Fruit fly (Drosophila melanogaster) whole organism, embryonic: Measurements from ENCODE around the gene CG42263.

ENCODE experiments used
- Adf1 ChIP-seq: fragments of 200-800 bp; sonication (Bioruptor generic); IDR thresholded peaks from 2 replicates; pipeline ENCODE4 v1.3.6; 2022; ENCODE audit warnings: missing biosample characterization, missing genetic modification characterization
- Antp ChIP-seq: fragments of 200-800 bp; sonication (Bioruptor generic); optimal IDR thresholded peaks from 3 replicates; lab custom pipeline; 2016; ENCODE audit warnings: missing biosample characterization, missing genetic modification characterization
- CG10366 ChIP-seq: fragments of 200-800 bp; sonication (Bioruptor generic); IDR thresholded peaks from 2 replicates; pipeline ENCODE4 v1.3.6; 2022; ENCODE audit warnings: missing biosample characterization, missing genetic modification characterization
- CG10462 ChIP-seq: fragments of 200-800 bp; sonication (Bioruptor generic); optimal IDR thresholded peaks from 2 replicates; lab custom pipeline; 2016; ENCODE audit warnings: missing biosample characterization, missing genetic modification characterization
- CG12942 ChIP-seq: fragments of 200-800 bp; sonication (Bioruptor generic); optimal IDR thresholded peaks from 3 replicates; lab custom pipeline; 2016; ENCODE audit warnings: missing biosample characterization, missing genetic modification characterization
- CG13296 ChIP-seq: fragments of 200-800 bp; sonication (Bioruptor generic); optimal IDR thresholded peaks from 3 replicates; lab custom pipeline; 2018; ENCODE audit warnings: missing biosample characterization, mild to moderate bottlenecking, missing genetic modification characterization
- CG14710 ChIP-seq: fragments of 200-800 bp; sonication (Bioruptor generic); optimal IDR thresholded peaks from 3 replicates; lab custom pipeline; 2019; ENCODE audit warnings: missing biosample characterization, mild to moderate bottlenecking, missing genetic modification characterization, moderate library complexity
- CG17612 ChIP-seq: fragments of 200-800 bp; sonication (Bioruptor generic); IDR thresholded peaks from 2 replicates; pipeline ENCODE4 v1.3.6; 2022; ENCODE audit warnings: missing biosample characterization, missing genetic modification characterization
- CG18476 ChIP-seq: fragments of 200-800 bp; sonication (Bioruptor generic); optimal IDR thresholded peaks from 2 replicates; lab custom pipeline; 2016; ENCODE audit warnings: missing biosample characterization, mild to moderate bottlenecking, missing genetic modification characterization
- CG18599 ChIP-seq: fragments of 200-800 bp; sonication (Bioruptor generic); optimal IDR thresholded peaks from 3 replicates; lab custom pipeline; 2017; ENCODE audit warnings: missing biosample characterization, missing genetic modification characterization, mild to moderate bottlenecking, moderate library complexity, missing genetic modification reagents
- CG2889 ChIP-seq: fragments of 200-800 bp; sonication (Bioruptor generic); IDR thresholded peaks from 3 replicates; pipeline ENCODE4 v1.3.6; 2022; ENCODE audit warnings: missing biosample characterization, missing genetic modification characterization
- CG30431 ChIP-seq: fragments of 200-800 bp; sonication (Bioruptor generic); optimal IDR thresholded peaks from 2 replicates; lab custom pipeline; 2017; ENCODE audit warnings: missing biosample characterization, missing genetic modification characterization
- CG3281 ChIP-seq: fragments of 200-800 bp; sonication (Bioruptor generic); optimal IDR thresholded peaks from 3 replicates; lab custom pipeline; 2017; ENCODE audit warnings: missing biosample characterization, mild to moderate bottlenecking, missing genetic modification characterization
- CG4282 ChIP-seq: fragments of 200-800 bp; sonication (Bioruptor generic); optimal IDR thresholded peaks from 2 replicates; lab custom pipeline; 2016; ENCODE audit warnings: missing biosample characterization, missing genetic modification characterization
- CG9215 ChIP-seq: fragments of 200-800 bp; sonication (Bioruptor generic); IDR thresholded peaks from 2 replicates; pipeline ENCODE4 v1.3.6; 2022; ENCODE audit warnings: missing biosample characterization, missing genetic modification characterization
- Camta ChIP-seq: fragments of 200-800 bp; sonication (Bioruptor generic); optimal IDR thresholded peaks from 2 replicates; lab custom pipeline; 2016; ENCODE audit warnings: missing biosample characterization, missing genetic modification characterization
- Dfd ChIP-seq, 2 experiments: fragments of >200 bp; optimal IDR thresholded peaks; 2 replicates each; lab custom pipeline; 2017; ENCODE audit warnings: missing biosample characterization in 2 of 2, missing genetic modification characterization in 2 of 2
- Dip2 ChIP-seq: fragments of 200-800 bp; sonication (Bioruptor generic); IDR thresholded peaks from 2 replicates; pipeline ENCODE4 v1.3.6; 2022; ENCODE audit warnings: missing biosample characterization, missing genetic modification characterization
- E2f2 ChIP-seq: fragments of 200-800 bp; sonication (Bioruptor generic); IDR thresholded peaks from 2 replicates; pipeline ENCODE4 v1.3.6; 2022; ENCODE audit warnings: missing biosample characterization, missing genetic modification characterization
- HLH54F ChIP-seq: fragments of 200-800 bp; sonication (Bioruptor generic); optimal IDR thresholded peaks from 3 replicates; lab custom pipeline; 2016; ENCODE audit warnings: missing biosample characterization, missing genetic modification characterization
- HmgZ ChIP-seq: fragments of 200-800 bp; sonication (Bioruptor generic); optimal IDR thresholded peaks from 2 replicates; lab custom pipeline; 2018; ENCODE audit warnings: missing biosample characterization, mild to moderate bottlenecking, missing genetic modification characterization
- Hmr ChIP-seq: fragments of 200-800 bp; sonication (Bioruptor generic); optimal IDR thresholded peaks from 3 replicates; lab custom pipeline; 2017; ENCODE audit warnings: mild to moderate bottlenecking, missing biosample characterization, missing genetic modification reagents, missing genetic modification characterization
- MBD-R2 ChIP-seq: fragments of 200-800 bp; sonication (Bioruptor generic); IDR thresholded peaks from 2 replicates; pipeline ENCODE4 v1.3.6; 2022; ENCODE audit warnings: missing biosample characterization, missing genetic modification characterization
- Med ChIP-seq: fragments of 200-800 bp; sonication (Bioruptor generic); peaks from one replicate; lab custom pipeline; 2016; ENCODE audit warnings: missing biosample characterization, missing genetic modification characterization, mild to moderate bottlenecking, inconsistent platforms, moderate library complexity
- Myb ChIP-seq: fragments of 200-800 bp; sonication (Bioruptor generic); optimal IDR thresholded peaks from 2 replicates; lab custom pipeline; 2016; ENCODE audit warnings: missing biosample characterization, missing genetic modification characterization
- NFAT ChIP-seq: fragments of 200-800 bp; sonication (Bioruptor generic); IDR thresholded peaks from 2 replicates; pipeline ENCODE4 v1.3.6; 2022; ENCODE audit warnings: missing biosample characterization, missing genetic modification characterization
- Oaz ChIP-seq: fragments of 200-800 bp; sonication (Bioruptor generic); IDR thresholded peaks from 2 replicates; pipeline ENCODE4 v1.3.6; 2022; ENCODE audit warnings: missing biosample characterization, missing genetic modification characterization
- Sox102F ChIP-seq: fragments of 200-800 bp; sonication (Bioruptor generic); optimal IDR thresholded peaks from 2 replicates; lab custom pipeline; 2018; ENCODE audit warnings: missing biosample characterization, mild to moderate bottlenecking, missing genetic modification characterization, moderate library complexity
- Ssrp ChIP-seq: fragments of 200-800 bp; sonication (Bioruptor generic); optimal IDR thresholded peaks from 2 replicates; lab custom pipeline; 2018; ENCODE audit warnings: missing biosample characterization, mild to moderate bottlenecking, missing genetic modification characterization, moderate library complexity
- Trl ChIP-seq, 3 experiments: fragments of >200 bp in 2 of 3; fragments of 200-800 bp in 1 of 3; sonication (Bioruptor generic) in 1 of 3; optimal IDR thresholded peaks; 2 replicates in 1 of 3; 3 replicates in 2 of 3; lab custom pipeline; 2016 to 2017; ENCODE audit warnings: missing biosample characterization in 1 of 3, missing genetic modification characterization in 1 of 3
- Usf ChIP-seq: fragments of 200-800 bp; sonication (Bioruptor generic); optimal IDR thresholded peaks from 2 replicates; lab custom pipeline; 2017; ENCODE audit warnings: missing genotype, missing biosample characterization, missing genetic modification characterization
- ash1 ChIP-seq: fragments of 200-800 bp; sonication (Bioruptor generic); optimal IDR thresholded peaks from 2 replicates; lab custom pipeline; 2018; ENCODE audit warnings: missing biosample characterization, mild to moderate bottlenecking, missing genetic modification characterization
- ato ChIP-seq: fragments of 200-800 bp; sonication (Bioruptor generic); IDR thresholded peaks from 2 replicates; pipeline ENCODE4 v1.3.6; 2022; ENCODE audit warnings: missing biosample characterization, missing genetic modification characterization; ENCODE audit not compliant: partially characterized antibody
- bsh ChIP-seq, 2 experiments: fragments of 200-800 bp; sonication (Bioruptor generic); optimal IDR thresholded peaks; 2 replicates each; lab custom pipeline; 2017 to 2018; ENCODE audit warnings: mild to moderate bottlenecking in 2 of 2, missing biosample characterization in 2 of 2, missing genetic modification characterization in 2 of 2, moderate library complexity in 1 of 2
- cad ChIP-seq: fragments of >200 bp; optimal IDR thresholded peaks from 2 replicates; lab custom pipeline; 2017; ENCODE audit warnings: missing biosample characterization, missing genetic modification characterization
- cato ChIP-seq: fragments of 200-800 bp; sonication (Bioruptor generic); optimal IDR thresholded peaks from 2 replicates; lab custom pipeline; 2016; ENCODE audit warnings: missing biosample characterization, missing genetic modification characterization, borderline replicate concordance
- emc ChIP-seq: fragments of 200-800 bp; sonication (Bioruptor generic); optimal IDR thresholded peaks from 2 replicates; lab custom pipeline; 2016; ENCODE audit warnings: missing biosample characterization, missing genetic modification characterization
- eve ChIP-seq, 2 experiments: fragments of >200 bp; optimal IDR thresholded peaks; 2 replicates each; lab custom pipeline; 2017; ENCODE audit warnings: missing biosample characterization in 2 of 2, missing genetic modification characterization in 2 of 2
- fd102C ChIP-seq: fragments of 200-800 bp; sonication (Bioruptor generic); optimal IDR thresholded peaks from 2 replicates; lab custom pipeline; 2018; ENCODE audit warnings: missing biosample characterization, mild to moderate bottlenecking, missing genetic modification characterization, moderate library complexity
- fu2 ChIP-seq: fragments of 200-800 bp; sonication (Bioruptor generic); optimal IDR thresholded peaks from 2 replicates; lab custom pipeline; 2016; ENCODE audit warnings: missing biosample characterization, missing genetic modification characterization
- gfzf ChIP-seq: fragments of 200-800 bp; sonication (Bioruptor generic); optimal IDR thresholded peaks from 2 replicates; lab custom pipeline; 2016; ENCODE audit warnings: missing biosample characterization, mild to moderate bottlenecking, missing genetic modification characterization, moderate library complexity
- jing ChIP-seq: fragments of 200-800 bp; sonication (Bioruptor generic); optimal IDR thresholded peaks from 2 replicates; lab custom pipeline; 2018; ENCODE audit warnings: missing biosample characterization, mild to moderate bottlenecking, missing genetic modification characterization
- lola ChIP-seq, 3 experiments: fragments of >200 bp in 2 of 3; fragments of 200-800 bp in 1 of 3; sonication (Bioruptor generic) in 1 of 3; optimal IDR thresholded peaks; 2 replicates each; lab custom pipeline; 2017 to 2019; ENCODE audit warnings: missing biosample characterization in 3 of 3, missing genetic modification characterization in 3 of 3, mild to moderate bottlenecking in 1 of 3, moderate library complexity in 1 of 3
- pan ChIP-seq, 4 experiments: fragments of >200 bp in 3 of 4; fragments of 200-800 bp in 1 of 4; sonication (Bioruptor generic) in 1 of 4; optimal IDR thresholded peaks in 3 of 4; IDR thresholded peaks in 1 of 4; 2 replicates each; pipeline versions ENCODE4 v1.3.6 to Lab custom; 2017 to 2022; ENCODE audit warnings: missing biosample characterization in 2 of 4, missing genetic modification characterization in 2 of 4, mixed read lengths in 1 of 4
- prd ChIP-seq, 3 experiments: fragments of >200 bp in 2 of 3; fragments of 200-800 bp in 1 of 3; sonication (Bioruptor generic) in 1 of 3; optimal IDR thresholded peaks in 2 of 3; IDR thresholded peaks in 1 of 3; 2 replicates in 2 of 3; 3 replicates in 1 of 3; pipeline versions ENCODE4 v1.3.6 to Lab custom; 2017 to 2022; ENCODE audit warnings: missing biosample characterization in 1 of 3, missing genetic modification characterization in 1 of 3
- pros ChIP-seq: fragments of 200-800 bp; sonication (Bioruptor generic); optimal IDR thresholded peaks from 3 replicates; lab custom pipeline; 2019; ENCODE audit warnings: missing biosample characterization, mild to moderate bottlenecking, missing genetic modification characterization, moderate library complexity
- ro ChIP-seq: fragments of 200-800 bp; sonication (Bioruptor generic); IDR thresholded peaks from 2 replicates; pipeline ENCODE4 v1.3.6; 2022; ENCODE audit warnings: missing biosample characterization, missing genetic modification characterization
- sim ChIP-seq: fragments of 200-800 bp; sonication (Bioruptor generic); IDR thresholded peaks from 2 replicates; pipeline ENCODE4 v1.3.6; 2022; ENCODE audit warnings: missing biosample characterization, missing genetic modification characterization
- tup ChIP-seq: fragments of 200-800 bp; sonication (Bioruptor generic); optimal IDR thresholded peaks from 2 replicates; lab custom pipeline; 2016; ENCODE audit warnings: missing biosample characterization, mild to moderate bottlenecking, missing genetic modification characterization, moderate library complexity
- vvl ChIP-seq: fragments of 200-800 bp; sonication (Bioruptor generic); IDR thresholded peaks from 2 replicates; pipeline ENCODE4 v1.3.6; 2022; ENCODE audit warnings: missing biosample characterization, missing genetic modification characterization

Gene CG42263

DNA sequence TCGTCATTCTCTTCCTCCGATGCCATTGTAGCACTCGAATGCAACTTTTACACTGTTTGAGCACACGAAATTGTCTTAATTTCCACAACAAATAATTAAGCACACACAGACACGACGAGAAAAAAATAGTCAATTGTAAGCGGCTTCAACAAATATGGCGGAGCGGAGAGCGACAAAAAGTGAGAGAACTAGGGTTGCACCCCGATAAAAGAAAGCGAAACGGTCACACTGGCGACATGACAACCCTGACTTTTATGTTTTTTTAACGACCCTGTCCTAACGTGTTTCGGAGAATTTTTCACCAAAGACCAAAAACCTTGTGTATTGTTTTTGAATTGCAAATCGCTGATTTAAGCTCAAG, 45.6 kb downstream of the CG42263 start, which contains the start of the genes Mi-2 and Prp3 (continued):
- TF ChIP-seq pan (optimal IDR thresholded peaks at IDR 0.05; lab: Kevin White, UChicago), result no peak
- TF ChIP-seq pan (GFP tag; optimal IDR thresholded peaks at IDR 0.05 in 1 of 2, IDR thresholded peaks at IDR 0.05 in 1 of 2), result no peak
- no peak for TF ChIP-seq lola (GFP tag; optimal IDR thresholded peaks at IDR 0.05; lab: Kevin White, UChicago)
- peak; percentile 57 for TF ChIP-seq CG14710 (tag; lab: Kevin White, UChicago)
- peak; percentile 100 for TF ChIP-seq CG3281 (GFP tag; lab: Kevin White, UChicago)
- no peak for TF ChIP-seq Camta (GFP tag; lab: Kevin White, UChicago)
- peak; percentile 69 for TF ChIP-seq HmgZ (tag; lab: Kevin White, UChicago)
- no peak for TF ChIP-seq CG13296 (GFP tag; lab: Kevin White, UChicago)
- TF ChIP-seq jing (GFP tag; lab: Kevin White, UChicago), result no peak
- TF ChIP-seq ato (GFP tag; lab: Robert Waterston, UW), result no peak
- TF ChIP-seq cato, result no peak
- no peak for TF ChIP-seq eve (GFP tag; optimal IDR thresholded peaks at IDR 0.05; lab: Kevin White, UChicago)
- TF ChIP-seq CG18599 (GFP tag; lab: Kevin White, UChicago), result no peak
- no peak for TF ChIP-seq tup (GFP tag; lab: Kevin White, UChicago)
- TF ChIP-seq sim (GFP tag; lab: Robert Waterston, UW), result no peak
- TF ChIP-seq emc, result no peak
- no peak for TF ChIP-seq CG30431 (GFP tag; lab: Kevin White, UChicago)
- no peak for TF ChIP-seq prd (optimal IDR thresholded peaks at IDR 0.05; lab: Kevin White, UChicago)
- TF ChIP-seq prd (GFP tag; IDR thresholded peaks at IDR 0.05; lab: Robert Waterston, UW), result no peak
- no peak for TF ChIP-seq ro (GFP tag; lab: Robert Waterston, UW)
- no peak for TF ChIP-seq Hmr (GFP tag; lab: Kevin White, UChicago)
- no peak for TF ChIP-seq HLH54F (GFP tag; lab: Kevin White, UChicago)
- TF ChIP-seq MBD-R2 (GFP tag; lab: Robert Waterston, UW), result peak; percentile 94
- peak; percentile 62 for TF ChIP-seq E2f2 (GFP tag; lab: Robert Waterston, UW)
- TF ChIP-seq CG12942 (GFP tag; lab: Kevin White, UChicago), result no peak
- TF ChIP-seq Myb, result peak; percentile 84
- TF ChIP-seq Dfd (GFP tag; optimal IDR thresholded peaks at IDR 0.05; lab: Kevin White, UChicago), result no peak
- peak; percentile 88 for TF ChIP-seq Med (GFP tag; lab: Kevin White, UChicago)
- no peak for TF ChIP-seq Dip2
- TF ChIP-seq NFAT (GFP tag; lab: Robert Waterston, UW), result 0 out of 2 replicates have a peak, but pooled peaks have one; percentile 20
- no peak for TF ChIP-seq Sox102F (GFP tag; lab: Kevin White, UChicago)
- TF ChIP-seq Usf, result no peak
- no peak for TF ChIP-seq CG2889 (GFP tag; lab: Robert Waterston, UW)
- TF ChIP-seq fd102C (GFP tag; lab: Kevin White, UChicago), result no peak
- no peak for TF ChIP-seq pros
- no peak for TF ChIP-seq ash1
- TF ChIP-seq Oaz (GFP tag; lab: Robert Waterston, UW), result no peak
- no peak for TF ChIP-seq cad
- no peak for TF ChIP-seq CG17612 (GFP tag; lab: Robert Waterston, UW)
- TF ChIP-seq Adf1 (GFP tag; lab: Robert Waterston, UW), result no peak
- peak in 1 of 2 experiments; percentile 80 for TF ChIP-seq Trl (optimal IDR thresholded peaks at IDR 0.05; lab: Kevin White, UChicago)
- peak; percentile 74 for TF ChIP-seq Trl (GFP tag; optimal IDR thresholded peaks at IDR 0.05; lab: Kevin White, UChicago)
- no peak for TF ChIP-seq bsh (GFP tag; optimal IDR thresholded peaks at IDR 0.05; lab: Kevin White, UChicago)
- no peak for TF ChIP-seq fu2 (GFP tag; lab: Kevin White, UChicago)
- no peak for TF ChIP-seq CG9215 (GFP tag; lab: Robert Waterston, UW)
- TF ChIP-seq CG10366, result no peak
- no peak for TF ChIP-seq Ssrp (tag; lab: Kevin White, UChicago)
- no peak for TF ChIP-seq CG18476 (GFP tag; lab: Kevin White, UChicago)
- TF ChIP-seq vvl (GFP tag; lab: Robert Waterston, UW), result peak; percentile 61; the same call in 1 of the 2 replicates
- peak; percentile 73 for TF ChIP-seq gfzf
- no peak for TF ChIP-seq Antp (GFP tag; lab: Kevin White, UChicago)
- no peak for TF ChIP-seq CG10462 (GFP tag; lab: Kevin White, UChicago)
- TF ChIP-seq CG4282, result no peak
